Worm (Caenorhabditis elegans): Measurements from ENCODE around the gene flp-4.

Gene flp-4

ce11 chrII:10075794-10076193, 27.1 kb downstream of the flp-4 start:
- TF ChIP-seq elt-1 (tag; optimal IDR thresholded peaks at IDR 0.05; ENCODE audit: borderline replicate concordance, insufficient read depth) (no peak), sptf-1 (tag; optimal IDR thresholded peaks at IDR 0.05) (peak; percentile 3), ceh-43 (GFP tag; optimal IDR thresholded peaks at IDR 0.05) (no peak), hlh-1 (tag; optimal IDR thresholded peaks at IDR 0.05) (peak; percentile 87), M03D4.4 (tag; optimal IDR thresholded peaks at IDR 0.05) (peak; percentile 45), snpc-4 (tag; optimal IDR thresholded peaks at IDR 0.05) (no peak), lin-32 (GFP tag; optimal IDR thresholded peaks at IDR 0.05) (no peak), sem-2 (GFP tag; optimal IDR thresholded peaks at IDR 0.05) (no peak), ces-1 (GFP tag; optimal IDR thresholded peaks at IDR 0.05) (no peak), ceh-83 (GFP tag; optimal IDR thresholded peaks at IDR 0.05) (no peak), nhr-237 (tag; optimal IDR thresholded peaks at IDR 0.05) (no peak), pha-4 (tag; optimal IDR thresholded peaks at IDR 0.05) (no peak), nhr-12 (tag; optimal IDR thresholded peaks at IDR 0.05) (no peak)

DNA sequence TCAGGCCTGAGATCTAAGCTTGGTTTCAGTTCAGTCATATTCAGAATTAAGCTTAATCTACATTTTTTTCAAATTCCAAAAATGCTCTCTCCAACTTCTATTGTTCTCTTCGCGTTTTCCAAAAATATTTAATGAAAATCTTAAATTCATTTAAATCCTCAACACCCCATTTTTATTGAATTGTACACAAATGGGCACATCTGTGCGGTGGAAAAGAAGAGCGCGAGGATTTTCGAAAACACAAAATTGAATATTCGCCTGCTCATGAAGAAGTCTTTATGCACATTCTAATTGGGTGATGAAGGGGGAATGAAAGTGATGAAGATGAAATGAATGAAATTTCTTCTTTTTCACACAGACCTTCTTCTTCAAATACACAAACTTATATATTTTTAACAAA, 35.8 kb downstream of the flp-4 start:
- no peak for TF ChIP-seq drap-1 (GFP tag; optimal IDR thresholded peaks at IDR 0.05)
- TF ChIP-seq unc-62 (GFP tag; optimal IDR thresholded peaks at IDR 0.05): no peak
- no peak for TF ChIP-seq blmp-1 (tag; optimal IDR thresholded peaks at IDR 0.05)
- TF ChIP-seq ces-1 (GFP tag; optimal IDR thresholded peaks at IDR 0.05): peak; percentile 92
- TF ChIP-seq flh-1 (GFP tag; optimal IDR thresholded peaks at IDR 0.05): no peak
- TF ChIP-seq elt-1 (tag; optimal IDR thresholded peaks at IDR 0.05; ENCODE audit: borderline replicate concordance, insufficient read depth): no peak
- no peak for TF ChIP-seq nhr-76 (tag; optimal IDR thresholded peaks at IDR 0.05)

ce11 chrII:10093120-10093519, 44.5 kb downstream of the flp-4 start:
- TF ChIP-seq cnd-1 (tag; optimal IDR thresholded peaks at IDR 0.05): no peak
- TF ChIP-seq drap-1 (GFP tag; optimal IDR thresholded peaks at IDR 0.05): no peak
- no peak for TF ChIP-seq unc-62 (GFP tag; optimal IDR thresholded peaks at IDR 0.05)
- no peak for TF ChIP-seq sem-2 (GFP tag; optimal IDR thresholded peaks at IDR 0.05)
- TF ChIP-seq snpc-4 (tag; optimal IDR thresholded peaks at IDR 0.05): no peak
- TF ChIP-seq ceh-43 (GFP tag; optimal IDR thresholded peaks at IDR 0.05): no peak
- TF ChIP-seq nhr-12 (tag; optimal IDR thresholded peaks at IDR 0.05): no peak
- no peak for TF ChIP-seq mls-2 (tag; optimal IDR thresholded peaks at IDR 0.05)
- no peak for TF ChIP-seq flh-1 (GFP tag; optimal IDR thresholded peaks at IDR 0.05)
- TF ChIP-seq ceh-83 (GFP tag; optimal IDR thresholded peaks at IDR 0.05): no peak
- no peak for TF ChIP-seq ceh-39 (tag; optimal IDR thresholded peaks at IDR 0.05)
- no peak for TF ChIP-seq sptf-1 (tag; optimal IDR thresholded peaks at IDR 0.05)
- TF ChIP-seq nhr-2 (tag; optimal IDR thresholded peaks at IDR 0.05): no peak
- no peak for TF ChIP-seq ham-2 (GFP tag; optimal IDR thresholded peaks at IDR 0.05)
- TF ChIP-seq ces-1 (GFP tag; optimal IDR thresholded peaks at IDR 0.05): no peak
- TF ChIP-seq tbx-8 (GFP tag; optimal IDR thresholded peaks at IDR 0.05): no peak
- TF ChIP-seq zip-8 (tag; optimal IDR thresholded peaks at IDR 0.05): no peak

- TF ChIP-seq ces-1 (GFP tag; optimal IDR thresholded peaks at IDR 0.05) (no peak), nhr-28 (tag; optimal IDR thresholded peaks at IDR 0.05) (no peak), tbx-8 (GFP tag; optimal IDR thresholded peaks at IDR 0.05) (no peak), ztf-11 (tag; optimal IDR thresholded peaks at IDR 0.05) (no peak), nhr-76 (tag; optimal IDR thresholded peaks at IDR 0.05) (no peak), mep-1 (tag; optimal IDR thresholded peaks at IDR 0.05) (no peak), lin-32 (GFP tag; optimal IDR thresholded peaks at IDR 0.05) (no peak), hlh-1 (tag; optimal IDR thresholded peaks at IDR 0.05) (no peak), unc-62 (GFP tag; optimal IDR thresholded peaks at IDR 0.05) (no peak), nhr-12 (tag; optimal IDR thresholded peaks at IDR 0.05) (no peak), elt-1 (tag; optimal IDR thresholded peaks at IDR 0.05; ENCODE audit: borderline replicate concordance, insufficient read depth) (no peak), mls-2 (tag; optimal IDR thresholded peaks at IDR 0.05) (no peak), unc-120 (tag; optimal IDR thresholded peaks at IDR 0.05; ENCODE audit: poor library complexity, severe bottlenecking) (no peak), sem-2 (GFP tag; optimal IDR thresholded peaks at IDR 0.05) (no peak), unc-39 (tag; optimal IDR thresholded peaks at IDR 0.05) (no peak), blmp-1 (tag; optimal IDR thresholded peaks at IDR 0.05) (no peak), mab-5 (tag; optimal IDR thresholded peaks at IDR 0.05) (no peak), zip-8 (tag; optimal IDR thresholded peaks at IDR 0.05) (no peak), lin-13 (tag; optimal IDR thresholded peaks at IDR 0.05) (no peak), bed-3 (GFP tag; optimal IDR thresholded peaks at IDR 0.05) (no peak)
These were observed 45.7 kb downstream of the flp-4 start, which contains the start of gene lact-2 for ce11 chrII:10094190-10094923. Gene lact-2 (plus strand): TSS chrII:10094873.

Measured in whole organism, mixed stage, embryonic.